Worm (Caenorhabditis elegans): ENCODE results near the gene sri-74.
A peak's percentile ranks its signal among the peaks of the same experiment; 100 is the strongest.
"Not testable (repeated sequence)": the region's sequence is repeated elsewhere in the genome, so short reads cannot be mapped to it uniquely, and the experiment has no call there.

Gene sri-74

DNA sequence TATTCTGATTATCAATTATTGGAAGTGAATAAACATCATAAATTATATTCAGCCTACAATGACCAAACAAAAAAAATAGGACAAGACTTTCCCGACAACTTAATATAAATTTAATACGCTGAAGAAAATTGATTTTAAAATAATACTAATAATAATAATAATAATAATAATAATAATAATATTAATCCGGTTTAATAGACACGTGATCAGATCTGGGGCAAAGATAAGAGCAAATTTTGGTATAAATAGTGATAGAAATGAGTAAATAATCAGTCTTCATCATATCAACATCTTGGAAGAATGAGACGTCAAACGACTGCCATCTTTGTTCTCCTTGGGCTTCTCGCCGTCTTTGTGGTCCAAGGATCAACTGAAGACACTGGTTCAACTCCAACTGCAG is 36.2 kb upstream of the sri-74 start, which contains the start of gene msrp-6:
msrp-6 (plus strand) TSS at position 301 of the 400 bp plus-strand sequence.
- TF ChIP-seq somi-1 (GFP tag; optimal IDR thresholded peaks at IDR 0.05); nhr-80 (tag; optimal IDR thresholded peaks at IDR 0.05); nhr-27 (tag; optimal IDR thresholded peaks at IDR 0.05): not testable (repeated sequence)

DNA sequence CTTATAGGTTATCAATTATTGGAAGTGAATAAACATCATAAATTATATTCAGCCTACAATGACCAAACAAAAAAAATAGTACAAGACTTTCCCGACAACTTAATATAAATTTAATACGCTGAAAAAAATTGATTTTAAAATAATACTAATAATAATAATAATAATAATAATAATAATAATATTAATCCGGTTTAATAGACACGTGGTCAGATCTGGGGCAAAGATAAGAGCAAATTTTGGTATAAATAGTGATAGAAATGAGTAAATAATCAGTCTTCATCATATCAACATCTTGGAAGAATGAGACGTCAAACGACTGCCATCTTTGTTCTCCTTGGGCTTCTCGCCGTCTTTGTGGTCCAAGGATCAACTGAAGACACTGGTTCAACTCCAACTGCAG is 33.7 kb upstream of the sri-74 start, which contains the start of gene msrp-5:
msrp-5 (plus strand) TSS at position 301 of the 400 bp plus-strand sequence.
- TF ChIP-seq nfyb-1 (GFP tag; IDR thresholded peaks at IDR 0.05); lir-1 (GFP tag; conservative IDR thresholded peaks at IDR 0.05); gei-17 (GFP tag; optimal IDR thresholded peaks at IDR 0.05): not testable (repeated sequence)

DNA sequence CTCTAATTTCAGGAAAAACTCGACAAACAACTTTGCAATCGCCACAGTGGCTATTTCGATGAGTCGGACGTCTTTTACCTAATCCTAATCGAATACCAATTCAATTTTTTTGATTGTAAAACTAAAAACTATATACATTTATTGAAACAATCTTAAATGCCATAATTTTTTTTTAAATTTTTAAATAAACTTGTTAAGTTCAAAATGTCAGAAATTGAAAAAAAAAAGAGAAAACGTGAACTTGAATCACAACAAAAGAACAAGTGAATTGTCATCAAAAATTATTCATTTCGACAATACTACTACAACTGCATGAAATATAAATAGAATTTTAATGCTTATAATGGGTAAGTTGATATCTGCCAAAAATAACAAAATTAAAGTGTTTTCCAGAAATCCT is 29.3 kb upstream of the sri-74 start, which contains the start of gene D2062.13:
D2062.13 (plus strand) TSS at position 301 of the 400 bp plus-strand sequence.
- TF ChIP-seq mxl-1 (tag; optimal IDR thresholded peaks at IDR 0.05); F23B12.7 (tag; optimal IDR thresholded peaks at IDR 0.05; ENCODE audit: insufficient read depth); T26A5.8 (tag; optimal IDR thresholded peaks at IDR 0.05): not testable (repeated sequence)

DNA sequence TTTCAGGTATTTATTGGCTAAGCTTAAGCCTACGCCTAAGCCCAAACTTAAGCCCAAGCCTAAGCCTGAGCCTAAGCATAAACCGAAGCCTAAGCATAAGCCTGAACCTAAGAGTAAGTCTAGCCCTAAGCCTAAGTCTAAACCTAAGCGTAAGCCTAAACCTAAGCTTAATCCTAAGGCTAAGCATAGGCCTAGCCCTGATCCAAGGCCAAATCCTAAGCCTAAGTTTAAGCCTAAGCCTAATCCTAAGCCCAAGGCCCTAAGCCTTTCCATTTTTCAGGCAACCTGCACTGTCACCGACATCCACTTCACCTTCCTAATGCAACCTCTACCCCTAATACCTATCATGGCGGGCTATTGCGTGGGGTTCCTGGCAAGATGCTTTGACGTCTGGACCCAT is 28.1 kb upstream of the sri-74 start:
- TF ChIP-seq mcd-1 (GFP tag; IDR thresholded peaks at IDR 0.05) (no peak), madf-3 (GFP tag; IDR thresholded peaks at IDR 0.05) (no peak), hmg-1.2 (GFP tag; IDR thresholded peaks at IDR 0.05) (no peak), athp-1 (tag; optimal IDR thresholded peaks at IDR 0.05) (no peak), dox-1 (GFP tag; IDR thresholded peaks at IDR 0.05) (no peak), ztf-28 (GFP tag; IDR thresholded peaks at IDR 0.05) (0 out of 2 replicates have a peak, but pooled peaks have one; percentile 9), nhr-90 (tag; optimal IDR thresholded peaks at IDR 0.05) (no peak), rcor-1 (GFP tag; IDR thresholded peaks at IDR 0.05) (no peak)

DNA sequence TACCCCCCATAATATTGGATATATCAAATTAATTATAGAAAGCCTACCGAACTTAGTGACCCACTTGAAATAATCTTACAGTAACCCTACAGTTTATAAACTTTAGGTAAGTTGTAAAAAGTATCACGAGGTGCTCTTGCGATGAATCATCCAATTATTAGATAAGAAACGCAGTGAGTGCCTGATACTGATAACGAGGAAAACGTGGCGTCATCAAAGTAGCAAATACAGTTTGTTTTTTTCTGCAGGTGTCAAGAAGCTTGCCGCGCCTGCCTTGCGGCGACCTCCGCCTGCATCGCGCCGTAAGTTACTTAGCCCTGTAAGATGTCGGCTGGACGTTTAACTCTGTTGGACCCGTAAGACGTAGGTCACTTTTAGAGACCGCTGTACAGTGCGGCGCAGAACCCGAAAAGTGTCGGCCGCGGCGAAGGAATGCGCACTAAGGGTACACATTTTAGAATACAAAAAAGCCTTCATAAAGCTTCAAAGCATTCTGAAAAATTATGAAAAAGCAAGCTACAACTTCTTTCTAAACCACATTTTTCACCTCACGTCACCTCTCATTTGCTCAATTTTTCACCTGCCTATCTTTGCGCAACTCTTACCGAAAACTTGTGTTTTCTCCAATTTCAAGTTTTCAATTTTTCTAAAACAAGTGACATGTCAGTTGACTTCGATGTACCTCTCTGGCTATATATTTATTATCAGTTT is 27.4 kb upstream of the sri-74 start, which contains the start of gene sri-38:
sri-38 (plus strand) TSS at position 661 of the 711 bp plus-strand sequence.
- TF ChIP-seq nhr-80 (tag; optimal IDR thresholded peaks at IDR 0.05) (peak; percentile 67), dox-1 (GFP tag; IDR thresholded peaks at IDR 0.05) (peak; percentile 63; the same call in 1 of the 2 replicates), atf-7 (tag; optimal IDR thresholded peaks at IDR 0.05) (peak; percentile 56), zfh-2 (GFP tag; conservative IDR thresholded peaks at IDR 0.05) (0 out of 2 replicates have a peak, but pooled peaks have one; percentile 54), ccch-3 (GFP tag; optimal IDR thresholded peaks at IDR 0.05) (no peak), F22D6.2 (tag; optimal IDR thresholded peaks at IDR 0.05) (no peak), F10E7.11 (tag; optimal IDR thresholded peaks at IDR 0.05) (no peak), nfyb-1 (GFP tag; IDR thresholded peaks at IDR 0.05) (no peak), lin-54 (GFP tag; optimal IDR thresholded peaks at IDR 0.05) (no peak), pha-4 (tag; optimal IDR thresholded peaks at IDR 0.05) (no peak)

DNA sequence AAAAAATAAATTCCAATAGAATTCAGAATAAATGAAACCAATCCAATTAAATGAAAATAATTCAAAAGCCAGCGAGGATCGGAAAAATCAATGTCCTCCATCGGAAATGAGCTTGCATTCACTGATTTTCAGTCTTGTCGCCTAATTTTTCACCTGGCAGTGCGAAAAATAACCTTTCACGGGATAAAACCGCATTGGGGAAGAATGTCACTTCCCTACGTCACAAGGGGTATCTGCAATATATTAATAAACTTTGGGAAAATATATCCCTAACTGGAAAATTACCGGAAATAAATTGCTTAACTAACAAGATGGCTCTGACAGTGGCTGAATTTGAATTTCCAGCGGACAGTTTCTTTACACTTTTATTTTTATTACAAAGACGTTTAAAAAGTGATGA is 22.4 kb upstream of the sri-74 start, which contains the start of gene sri-77:
sri-77 (minus strand) TSS at position 101 of the 400 bp plus-strand sequence.
- TF ChIP-seq nfya-1 (tag; optimal IDR thresholded peaks at IDR 0.05; ENCODE audit: borderline replicate concordance, insufficient read depth) (no peak), ztf-6 (GFP tag; IDR thresholded peaks at IDR 0.05) (no peak), snpc-3.4 (tag; optimal IDR thresholded peaks at IDR 0.05) (no peak), sea-2 (GFP tag; IDR thresholded peaks at IDR 0.05) (no peak), zfh-2 (GFP tag; conservative IDR thresholded peaks at IDR 0.05) (no peak), repo-1 (tag; optimal IDR thresholded peaks at IDR 0.05) (no peak), F33H1.4 (GFP tag; IDR thresholded peaks at IDR 0.05) (no peak), die-1 (tag; optimal IDR thresholded peaks at IDR 0.05) (no peak), let-526 (GFP tag; IDR thresholded peaks at IDR 0.05) (no peak), mxl-1 (tag; optimal IDR thresholded peaks at IDR 0.05) (no peak), B0035.1 (tag; optimal IDR thresholded peaks at IDR 0.05) (no peak), F57C9.4 (tag; optimal IDR thresholded peaks at IDR 0.05) (no peak), ztf-25 (GFP tag; IDR thresholded peaks at IDR 0.05) (no peak), Y53F4B.3 (GFP tag; IDR thresholded peaks at IDR 0.05) (no peak), nhr-80 (tag; optimal IDR thresholded peaks at IDR 0.05) (no peak), attf-3 (GFP tag; conservative IDR thresholded peaks at IDR 0.05) (no peak)

All from whole organism, young adult.